Worm (Caenorhabditis elegans) whole organism, mixed stage, embryonic: Measurements from ENCODE around the gene irld-62.

Source experiments
- ceh-83 ChIP-seq: fragments of 200-800 bp; sonication (Bioruptor generic); optimal IDR thresholded peaks from 2 replicates; lab custom pipeline; 2018; ENCODE audit warnings: mild to moderate bottlenecking, missing genetic modification characterization, missing compliant biosample characterization
- ham-2 ChIP-seq: fragments of 200-800 bp; sonication (Bioruptor generic); optimal IDR thresholded peaks from 2 replicates; lab custom pipeline; 2018; ENCODE audit warnings: mild to moderate bottlenecking, missing genetic modification characterization, missing compliant biosample characterization
- lin-13 ChIP-seq: fragments of 150-350 bp; optimal IDR thresholded peaks from 2 replicates; lab custom pipeline; 2014; ENCODE audit warnings: missing biosample characterization, missing genetic modification characterization
- mep-1 ChIP-seq: fragments of 150-350 bp; optimal IDR thresholded peaks from 2 replicates; lab custom pipeline; 2017; ENCODE audit warnings: missing biosample characterization, missing genetic modification reagents, missing genetic modification characterization, inconsistent platforms
- nhr-12 ChIP-seq: fragments of 150-350 bp; optimal IDR thresholded peaks from 2 replicates; lab custom pipeline; 2014; ENCODE audit warnings: missing biosample characterization, missing genetic modification characterization
- nhr-237 ChIP-seq: fragments of 150-350 bp; optimal IDR thresholded peaks from 2 replicates; lab custom pipeline; 2014; ENCODE audit warnings: missing biosample characterization, missing genetic modification characterization
- nhr-76 ChIP-seq: sonication (generic microtip); optimal IDR thresholded peaks from 2 replicates; lab custom pipeline; 2017; ENCODE audit warnings: missing biosample characterization, missing genetic modification characterization
- pha-4 ChIP-seq: fragments of 150-350 bp; optimal IDR thresholded peaks from 2 replicates; lab custom pipeline; 2018; ENCODE audit warnings: missing biosample characterization, missing genetic modification reagents, missing genetic modification characterization
- snpc-4 ChIP-seq: fragments of 150-350 bp; optimal IDR thresholded peaks from 2 replicates; lab custom pipeline; 2014; ENCODE audit warnings: missing biosample characterization, missing genetic modification characterization
- unc-62 ChIP-seq: fragments of 150-350 bp; optimal IDR thresholded peaks from 2 replicates; lab custom pipeline; 2014; ENCODE audit warnings: missing biosample characterization, missing genetic modification reagents, missing genetic modification characterization

ce11 chrV:15318638-15319037, 7.8 kb downstream of the irld-62 start, which contains the start of gene nhr-291:
- TF ChIP-seq lin-13 (no peak), ceh-83 (GFP tag; lab: Kevin White, UChicago) (no peak), nhr-76 (no peak), mep-1 (no peak), pha-4 (no peak), nhr-237 (tag; lab: Kevin White, UChicago) (no peak), unc-62 (GFP tag; lab: Kevin White, UChicago) (no peak), nhr-12 (tag; lab: Kevin White, UChicago) (no peak), snpc-4 (tag; lab: Kevin White, UChicago) (no peak), ham-2 (GFP tag; lab: Kevin White, UChicago) (no peak)
